Fruit fly (Drosophila melanogaster): Measurements from ENCODE around the gene Flo2.
A peak's percentile ranks its signal among the peaks of the same experiment; 100 is the strongest.

The Flo2 gene

DNA sequence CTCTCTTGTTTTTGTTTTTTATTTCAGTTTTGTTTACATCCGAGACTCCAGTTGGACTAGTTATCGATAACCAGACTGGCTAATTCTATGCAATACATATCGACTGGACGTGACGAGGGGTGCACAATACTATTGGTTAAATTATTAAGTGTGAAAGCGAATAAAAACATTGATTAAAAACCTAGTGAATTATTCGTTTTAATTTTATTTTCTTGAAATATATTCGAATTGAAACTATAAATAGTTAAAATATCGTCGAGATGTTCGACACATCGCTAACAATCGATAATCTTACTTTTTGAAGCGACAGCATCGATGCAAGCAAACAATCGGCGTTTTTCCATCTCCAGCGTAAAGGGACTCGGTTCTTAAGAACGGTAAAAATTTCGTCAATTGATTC, at the start of gene Flo2, which contains the start of gene CG32590:
Gene Flo2, plus strand, starts transcription at position 330 of the 400 bp plus-strand sequence.
Gene CG32590, minus strand, starts transcription at position 60 of the 400 bp plus-strand sequence.
- TF ChIP-seq D1 (tag; optimal IDR thresholded peaks at IDR 0.05) (no peak), CG32121 (GFP tag; IDR thresholded peaks at IDR 0.05) (peak; percentile 81), rn (GFP tag; IDR thresholded peaks at IDR 0.05) (0 out of 2 replicates have a peak, but pooled peaks have one; percentile 20), Pif1B (GFP tag; optimal IDR thresholded peaks at IDR 0.05) (no peak), Snoo (tag; optimal IDR thresholded peaks at IDR 0.05) (peak; percentile 10), CG4496 (GFP tag; IDR thresholded peaks at IDR 0.05) (peak; percentile 80), fd96Ca (GFP tag; IDR thresholded peaks at IDR 0.05) (peak; percentile 72; the same call in 2 of the 3 replicates), CG15710 (tag; optimal IDR thresholded peaks at IDR 0.05) (peak; percentile 60), CG8301 (tag; optimal IDR thresholded peaks at IDR 0.05) (peak; percentile 16), CG10348 (GFP tag; IDR thresholded peaks at IDR 0.05) (no peak), gl (tag; optimal IDR thresholded peaks at IDR 0.05) (no peak), EcR (GFP tag; optimal IDR thresholded peaks at IDR 0.05) (no peak), Ets98B (GFP tag; IDR thresholded peaks at IDR 0.05) (peak; percentile 77), Pif1A (GFP tag; optimal IDR thresholded peaks at IDR 0.05) (peak; percentile 51), CG13204 (GFP tag; optimal IDR thresholded peaks at IDR 0.05) (no peak), CG17806 (tag; optimal IDR thresholded peaks at IDR 0.05) (peak; percentile 46), CG8159 (tag; optimal IDR thresholded peaks at IDR 0.05) (peak; percentile 33), CG14655 (GFP tag; optimal IDR thresholded peaks at IDR 0.05) (no peak), CG34367 (tag; optimal IDR thresholded peaks at IDR 0.05) (peak; percentile 50), CG12605 (GFP tag; IDR thresholded peaks at IDR 0.05) (peak; percentile 36), CG9948 (tag; optimal IDR thresholded peaks at IDR 0.05) (peak; percentile 38)

DNA sequence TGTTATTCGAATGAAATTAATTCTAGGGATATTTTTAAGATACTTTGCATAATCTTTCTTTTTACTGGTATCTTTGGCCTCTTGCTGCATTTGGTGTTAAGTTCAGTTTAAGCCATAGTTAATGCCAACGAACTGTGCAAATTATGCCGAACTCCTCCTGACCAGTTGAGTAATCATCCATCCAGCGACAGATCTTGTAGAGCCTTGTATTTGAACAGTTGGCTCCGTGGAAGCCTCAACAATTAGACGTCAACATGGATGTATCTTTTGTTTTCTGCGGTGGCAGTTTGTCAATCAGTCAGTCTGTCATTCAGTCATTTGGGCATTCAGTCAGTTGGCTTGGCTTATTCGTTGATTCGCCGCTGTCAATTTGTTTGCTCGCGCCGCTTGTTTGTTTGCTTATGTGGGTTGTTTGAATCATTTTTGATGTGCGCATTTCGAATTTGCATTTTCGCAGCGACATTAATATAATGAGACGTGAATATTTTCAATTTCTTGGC, 36.5 kb upstream of the Flo2 start:
- TF ChIP-seq Snoo (tag; optimal IDR thresholded peaks at IDR 0.05) (no peak), CG32121 (GFP tag; IDR thresholded peaks at IDR 0.05) (no peak), CG14655 (GFP tag; optimal IDR thresholded peaks at IDR 0.05) (no peak), CG12605 (GFP tag; IDR thresholded peaks at IDR 0.05) (no peak), Pif1A (GFP tag; optimal IDR thresholded peaks at IDR 0.05) (no peak), rn (GFP tag; IDR thresholded peaks at IDR 0.05) (no peak), CG10348 (GFP tag; IDR thresholded peaks at IDR 0.05) (no peak), Pif1B (GFP tag; optimal IDR thresholded peaks at IDR 0.05) (no peak), CG15710 (tag; optimal IDR thresholded peaks at IDR 0.05) (no peak), EcR (GFP tag; optimal IDR thresholded peaks at IDR 0.05) (no peak), fd96Ca (GFP tag; IDR thresholded peaks at IDR 0.05) (no peak), CG17806 (tag; optimal IDR thresholded peaks at IDR 0.05) (no peak), D1 (tag; optimal IDR thresholded peaks at IDR 0.05) (no peak), CG8159 (tag; optimal IDR thresholded peaks at IDR 0.05) (no peak)

DNA sequence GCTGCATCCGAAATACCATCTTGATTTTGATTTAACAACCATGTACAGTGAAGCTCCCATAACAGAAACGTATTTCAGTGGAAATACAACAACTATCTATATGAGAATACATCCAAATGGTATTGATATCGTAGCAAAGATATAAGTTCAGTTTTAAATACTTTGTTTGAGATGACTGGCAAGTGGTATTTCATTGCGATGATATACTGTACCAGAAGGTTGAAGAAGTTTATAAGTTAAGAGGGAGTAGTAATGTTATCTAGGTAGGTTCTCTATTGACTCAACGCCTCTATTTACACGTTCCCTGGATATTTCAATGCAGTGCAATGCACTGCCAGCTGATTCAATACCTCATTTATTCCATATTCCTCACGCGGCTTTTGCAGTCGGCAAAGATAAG, 33.5 kb upstream of the Flo2 start:
- TF ChIP-seq Pif1A (GFP tag; optimal IDR thresholded peaks at IDR 0.05) (peak; percentile 18), CG4496 (GFP tag; IDR thresholded peaks at IDR 0.05) (peak; percentile 62), CG12605 (GFP tag; IDR thresholded peaks at IDR 0.05) (no peak), Ets98B (GFP tag; IDR thresholded peaks at IDR 0.05) (peak; percentile 19; the same call in 1 of the 2 replicates), Pif1B (GFP tag; optimal IDR thresholded peaks at IDR 0.05) (peak; percentile 9), CG8301 (tag; optimal IDR thresholded peaks at IDR 0.05) (peak; percentile 15), CG9948 (tag; optimal IDR thresholded peaks at IDR 0.05) (no peak), EcR (GFP tag; optimal IDR thresholded peaks at IDR 0.05) (no peak)

DNA sequence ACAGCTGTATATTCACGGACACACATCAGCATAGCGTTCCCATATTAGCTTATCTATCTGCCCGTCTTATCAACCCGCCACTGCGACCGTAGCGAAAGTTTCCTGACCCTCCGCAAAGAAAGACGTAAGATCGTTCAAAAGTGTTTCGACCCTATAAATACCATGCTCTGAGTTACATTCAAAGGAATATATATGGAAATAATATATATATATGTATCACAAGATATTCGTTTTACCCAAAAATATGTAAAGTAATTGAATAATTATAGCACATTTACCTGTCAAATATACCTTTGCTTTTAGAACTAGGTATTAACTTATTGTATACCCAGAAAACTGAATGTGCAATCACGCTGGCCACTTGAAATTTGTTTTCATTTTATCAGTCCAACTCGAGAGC, 28.7 kb upstream of the Flo2 start:
- TF ChIP-seq gl (tag; optimal IDR thresholded peaks at IDR 0.05) (no peak), CG17806 (tag; optimal IDR thresholded peaks at IDR 0.05) (peak; percentile 13), CG14655 (GFP tag; optimal IDR thresholded peaks at IDR 0.05) (peak; percentile 25), CG8159 (tag; optimal IDR thresholded peaks at IDR 0.05) (peak; percentile 33), fd96Ca (GFP tag; IDR thresholded peaks at IDR 0.05) (no peak), CG15710 (tag; optimal IDR thresholded peaks at IDR 0.05) (peak; percentile 3), CG4496 (GFP tag; IDR thresholded peaks at IDR 0.05) (0 out of 3 replicates have a peak, but pooled peaks have one; percentile 18), CG8301 (tag; optimal IDR thresholded peaks at IDR 0.05) (no peak), CG9948 (tag; optimal IDR thresholded peaks at IDR 0.05) (peak; percentile 17), Snoo (tag; optimal IDR thresholded peaks at IDR 0.05) (no peak), CG13204 (GFP tag; optimal IDR thresholded peaks at IDR 0.05) (no peak), Pif1A (GFP tag; optimal IDR thresholded peaks at IDR 0.05) (no peak), Ets98B (GFP tag; IDR thresholded peaks at IDR 0.05) (no peak), CG32121 (GFP tag; IDR thresholded peaks at IDR 0.05) (no peak), D1 (tag; optimal IDR thresholded peaks at IDR 0.05) (no peak), EcR (GFP tag; optimal IDR thresholded peaks at IDR 0.05) (peak; percentile 34)

DNA sequence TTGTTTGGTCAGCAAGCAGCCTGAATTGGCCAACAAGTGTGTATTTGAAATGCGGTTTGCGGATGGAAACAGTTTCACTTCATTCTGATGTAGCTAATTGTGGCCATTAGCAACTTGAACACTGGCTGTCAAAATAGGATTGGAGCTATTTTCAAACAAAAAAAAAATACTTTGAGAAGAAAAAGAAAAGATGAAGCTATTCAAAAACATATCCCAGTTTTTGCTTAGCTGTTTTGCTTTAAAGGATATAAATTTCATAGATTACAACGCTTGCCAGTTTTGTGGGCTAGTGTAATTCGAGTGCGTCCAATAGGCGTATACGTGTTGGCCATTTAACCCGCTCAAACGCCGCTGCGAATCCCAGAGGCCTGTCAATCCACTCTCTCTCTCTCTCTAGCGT, 26.9 kb upstream of the Flo2 start:
- peak; percentile 74 for TF ChIP-seq fd96Ca (GFP tag; IDR thresholded peaks at IDR 0.05)
- peak; percentile 53 for TF ChIP-seq CG8301 (tag; optimal IDR thresholded peaks at IDR 0.05)
- TF ChIP-seq CG8159 (tag; optimal IDR thresholded peaks at IDR 0.05): no peak
- TF ChIP-seq Pif1B (GFP tag; optimal IDR thresholded peaks at IDR 0.05): no peak
- TF ChIP-seq Ets98B (GFP tag; IDR thresholded peaks at IDR 0.05): peak; percentile 83
- no peak for TF ChIP-seq CG34367 (tag; optimal IDR thresholded peaks at IDR 0.05)
- TF ChIP-seq CG14655 (GFP tag; optimal IDR thresholded peaks at IDR 0.05): peak; percentile 61
- TF ChIP-seq CG17806 (tag; optimal IDR thresholded peaks at IDR 0.05): peak; percentile 9
- TF ChIP-seq CG12605 (GFP tag; IDR thresholded peaks at IDR 0.05): peak; percentile 33; the same call in 1 of the 2 replicates
- no peak for TF ChIP-seq EcR (GFP tag; optimal IDR thresholded peaks at IDR 0.05)
- peak; percentile 78; the same call in 2 of the 3 replicates for TF ChIP-seq CG4496 (GFP tag; IDR thresholded peaks at IDR 0.05)
- no peak for TF ChIP-seq Snoo (tag; optimal IDR thresholded peaks at IDR 0.05)
- peak; percentile 70 for TF ChIP-seq CG32121 (GFP tag; IDR thresholded peaks at IDR 0.05)
